Worm (Caenorhabditis elegans) whole organism, young adult: ENCODE results near the gene ilcr-2.

Source experiments
- bed-1 ChIP-seq: fragments of 200-800 bp; sonication (Bioruptor generic); IDR thresholded peaks from 2 replicates; pipeline ENCODE4 v1.3.6; 2022; ENCODE audit warnings: missing genetic modification reagents, missing genetic modification characterization, missing compliant biosample characterization
- ets-4 ChIP-seq: fragments of 200-800 bp; sonication (Bioruptor generic); optimal IDR thresholded peaks from 2 replicates; lab custom pipeline; 2018; ENCODE audit warnings: mild to moderate bottlenecking, missing genetic modification characterization, missing compliant biosample characterization
- let-607 ChIP-seq, 2 experiments: fragments of 200-800 bp in 1 of 2; sonication (Bioruptor generic) in 1 of 2; sonication (generic microtip) in 1 of 2; optimal IDR thresholded peaks; 2 replicates each; lab custom pipeline; 2016 to 2018; ENCODE audit warnings: mild to moderate bottlenecking in 2 of 2, missing compliant biosample characterization in 2 of 2, missing genetic modification characterization in 2 of 2, moderate library complexity in 2 of 2, missing genotype in 1 of 2
- nhr-120 ChIP-seq: fragments of 200-800 bp; sonication (Bioruptor generic); IDR thresholded peaks from 2 replicates; pipeline ENCODE4 v1.3.6; 2022; ENCODE audit warnings: missing genetic modification characterization, missing compliant biosample characterization
- repo-1 ChIP-seq: sonication (generic microtip); optimal IDR thresholded peaks from 2 replicates; lab custom pipeline; 2017; ENCODE audit warnings: mild to moderate bottlenecking, missing genetic modification characterization, missing compliant biosample characterization
- sdz-38 ChIP-seq: sonication (generic microtip); optimal IDR thresholded peaks from 2 replicates; lab custom pipeline; 2016; ENCODE audit warnings: missing genotype, missing genetic modification characterization, missing compliant biosample characterization
- tbp1 ChIP-seq: fragments of 200-800 bp; sonication (Bioruptor generic); optimal IDR thresholded peaks from 2 replicates; lab custom pipeline; 2018; ENCODE audit warnings: mild to moderate bottlenecking, missing genetic modification characterization, missing compliant biosample characterization
- unc-62 ChIP-seq: fragments of 150-350 bp; optimal IDR thresholded peaks from 2 replicates; lab custom pipeline; 2014; ENCODE audit warnings: missing biosample characterization, missing genetic modification reagents, missing genetic modification characterization

DNA sequence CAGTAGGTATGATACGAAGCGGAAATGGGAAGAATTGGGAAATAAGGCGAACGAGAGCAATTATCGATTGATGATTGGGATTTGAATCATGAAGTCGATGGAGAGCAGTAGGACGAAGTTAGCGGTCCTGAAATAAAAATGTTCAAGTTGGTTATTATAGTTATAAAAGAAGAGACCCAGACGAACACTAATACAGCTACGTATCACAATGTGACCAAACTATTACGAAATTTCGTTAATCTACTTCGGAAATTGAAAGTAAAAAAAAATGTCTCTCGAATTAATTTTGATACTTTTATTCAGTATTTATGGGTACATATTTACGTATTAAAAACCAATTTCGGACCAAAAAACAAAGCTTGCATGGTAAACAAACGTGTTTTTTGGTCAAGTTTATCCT, 48.6 kb upstream of the ilcr-2 start:
- TF ChIP-seq let-607 (tag; optimal IDR thresholded peaks at IDR 0.05; lab: Kevin White, UChicago) (no peak), repo-1 (tag; lab: Kevin White, UChicago) (no peak), nhr-120 (GFP tag; lab: Robert Waterston, UW) (no peak), tbp1 (GFP tag; lab: Kevin White, UChicago) (no peak), bed-1 (GFP tag; lab: Robert Waterston, UW) (no peak), ets-4 (no peak), sdz-38 (tag; lab: Kevin White, UChicago) (no peak), unc-62 (GFP tag; lab: Kevin White, UChicago) (no peak)
